Worm (Caenorhabditis elegans) whole organism, L2 larva: ENCODE data around the gene F49E11.7.

Experiments used
- C34F6.9 ChIP-seq: fragments of 150-350 bp; optimal IDR thresholded peaks from 2 replicates; lab custom pipeline; 2014; ENCODE audit warnings: missing biosample characterization, missing genetic modification characterization
- F13H6.1 ChIP-seq: sonication (generic microtip); optimal IDR thresholded peaks from 2 replicates; lab custom pipeline; 2016; ENCODE audit warnings: missing genetic modification characterization, missing compliant biosample characterization
- Y55F3AM.14 ChIP-seq: fragments of 200-800 bp; sonication (Bioruptor generic); optimal IDR thresholded peaks from 2 replicates; lab custom pipeline; 2018; ENCODE audit warnings: mild to moderate bottlenecking, missing genetic modification characterization, missing compliant biosample characterization
- alr-1 ChIP-seq: fragments of 150-350 bp; optimal IDR thresholded peaks from 2 replicates; lab custom pipeline; 2014; ENCODE audit warnings: missing biosample characterization, missing genetic modification characterization
- aly-2 ChIP-seq: fragments of 150-350 bp; optimal IDR thresholded peaks from 2 replicates; lab custom pipeline; 2014; ENCODE audit warnings: missing biosample characterization, missing genetic modification characterization
- ceh-16 ChIP-seq: fragments of 150-350 bp; optimal IDR thresholded peaks from 2 replicates; lab custom pipeline; 2014; ENCODE audit warnings: missing biosample characterization, missing genetic modification characterization
- crh-2 ChIP-seq: sonication (generic microtip); optimal IDR thresholded peaks from 2 replicates; lab custom pipeline; 2017; ENCODE audit warnings: missing biosample characterization, missing genetic modification characterization
- fos-1 ChIP-seq: fragments of 150-350 bp; optimal IDR thresholded peaks from 2 replicates; lab custom pipeline; 2014; ENCODE audit warnings: missing biosample characterization, missing genetic modification characterization
- gmeb-1 ChIP-seq: fragments of 150-350 bp; optimal IDR thresholded peaks from 2 replicates; lab custom pipeline; 2014; ENCODE audit warnings: missing biosample characterization, missing genetic modification characterization
- lin-11 ChIP-seq: fragments of 150-350 bp; sonication (generic microtip); optimal IDR thresholded peaks from 2 replicates; lab custom pipeline; 2014; ENCODE audit warnings: missing biosample characterization, missing genetic modification characterization, inconsistent platforms, mixed read lengths
- lin-13 ChIP-seq: fragments of 150-350 bp; optimal IDR thresholded peaks from 2 replicates; lab custom pipeline; 2014; ENCODE audit warnings: missing biosample characterization, missing genetic modification reagents, missing genetic modification characterization
- mab-5 ChIP-seq: fragments of 150-350 bp; optimal IDR thresholded peaks from 2 replicates; lab custom pipeline; 2014; ENCODE audit warnings: missing biosample characterization, missing genetic modification characterization
- mbf-1 ChIP-seq: sonication (generic microtip); optimal IDR thresholded peaks from 2 replicates; lab custom pipeline; 2017; ENCODE audit warnings: missing biosample characterization, missing genetic modification characterization
- mdl-1 ChIP-seq, 2 experiments: fragments of 150-350 bp in 1 of 2; sonication (generic microtip) in 1 of 2; optimal IDR thresholded peaks; 2 replicates each; lab custom pipeline; 2017; ENCODE audit warnings: missing biosample characterization in 2 of 2, missing genetic modification characterization in 2 of 2
- nhr-12 ChIP-seq: fragments of 150-350 bp; optimal IDR thresholded peaks from 2 replicates; lab custom pipeline; 2014; ENCODE audit warnings: missing biosample characterization, missing genetic modification characterization
- nhr-129 ChIP-seq: fragments of 150-350 bp; optimal IDR thresholded peaks from 2 replicates; lab custom pipeline; 2014; ENCODE audit warnings: missing biosample characterization, missing genetic modification characterization
- nhr-21 ChIP-seq: fragments of 150-350 bp; optimal IDR thresholded peaks from 2 replicates; lab custom pipeline; 2014; ENCODE audit warnings: missing biosample characterization, missing genetic modification characterization
- nhr-237 ChIP-seq: fragments of 150-350 bp; optimal IDR thresholded peaks from 2 replicates; lab custom pipeline; 2014; ENCODE audit warnings: missing biosample characterization, missing genetic modification characterization
- nhr-25 ChIP-seq: fragments of 150-350 bp; sonication (generic microtip); optimal IDR thresholded peaks from 3 replicates; lab custom pipeline; 2014; ENCODE audit warnings: missing biosample characterization, missing genetic modification characterization
- nhr-6 ChIP-seq: fragments of 150-350 bp; optimal IDR thresholded peaks from 2 replicates; lab custom pipeline; 2014; ENCODE audit warnings: missing biosample characterization, missing genetic modification characterization
- nhr-77 ChIP-seq: fragments of 150-350 bp; optimal IDR thresholded peaks from 2 replicates; lab custom pipeline; 2014; ENCODE audit warnings: missing biosample characterization, missing genetic modification characterization
- peb-1 ChIP-seq: fragments of 150-350 bp; optimal IDR thresholded peaks from 2 replicates; lab custom pipeline; 2014; ENCODE audit warnings: missing biosample characterization, missing genetic modification characterization
- sem-4 ChIP-seq: fragments of 150-350 bp; optimal IDR thresholded peaks from 2 replicates; lab custom pipeline; 2014; ENCODE audit warnings: missing biosample characterization, missing genetic modification reagents, missing genetic modification characterization
- sma-3 ChIP-seq: sonication (generic microtip); optimal IDR thresholded peaks from 2 replicates; lab custom pipeline; 2016; ENCODE audit warnings: missing genetic modification reagents, missing genetic modification characterization, missing compliant biosample characterization
- sma-9 ChIP-seq, 2 experiments: fragments of 150-350 bp in 1 of 2; sonication (generic microtip) in 1 of 2; optimal IDR thresholded peaks; 2 replicates each; lab custom pipeline; 2014 to 2016; ENCODE audit warnings: missing genetic modification characterization in 2 of 2, mild to moderate bottlenecking in 1 of 2, missing biosample characterization in 1 of 2, missing compliant biosample characterization in 1 of 2, missing genetic modification reagents in 1 of 2, moderate library complexity in 1 of 2
- snpc-4 ChIP-seq: fragments of 150-350 bp; optimal IDR thresholded peaks from 2 replicates; lab custom pipeline; 2014; ENCODE audit warnings: missing biosample characterization, missing genetic modification characterization
- unc-39 ChIP-seq: fragments of 150-350 bp; optimal IDR thresholded peaks from 2 replicates; lab custom pipeline; 2014; ENCODE audit warnings: missing biosample characterization, missing genetic modification characterization
- unc-55 ChIP-seq: fragments of 150-350 bp; sonication (generic microtip); optimal IDR thresholded peaks from 3 replicates; lab custom pipeline; 2014; ENCODE audit warnings: missing biosample characterization, missing genetic modification reagents, missing genetic modification characterization
- unc-62 ChIP-seq: fragments of 150-350 bp; optimal IDR thresholded peaks from 2 replicates; lab custom pipeline; 2014; ENCODE audit warnings: missing biosample characterization, missing genetic modification reagents, missing genetic modification characterization
- zag-1 ChIP-seq: fragments of 150-350 bp; optimal IDR thresholded peaks from 2 replicates; lab custom pipeline; 2014; ENCODE audit warnings: missing biosample characterization, missing genetic modification characterization

Gene F49E11.7

ce11 chrIV:13026762-13027161, 25.9 kb upstream of the F49E11.7 start:
- peak; percentile 2 for TF ChIP-seq crh-2 (tag; lab: Kevin White, UChicago)
- TF ChIP-seq mdl-1 (tag; optimal IDR thresholded peaks at IDR 0.05; lab: Kevin White, UChicago) = peak in 1 of 2 experiments; percentile 8
- TF ChIP-seq zag-1 (tag; lab: Kevin White, UChicago) = no peak
- TF ChIP-seq fos-1 (tag; lab: Kevin White, UChicago) = peak; percentile 69
- no peak for TF ChIP-seq unc-55 (GFP tag; lab: Kevin White, UChicago)
- TF ChIP-seq sma-9 (GFP tag; optimal IDR thresholded peaks at IDR 0.05; lab: Kevin White, UChicago) = peak; percentile 85
- TF ChIP-seq sma-9 (tag; optimal IDR thresholded peaks at IDR 0.05; lab: Kevin White, UChicago) = no peak
- TF ChIP-seq unc-62 (GFP tag; lab: Kevin White, UChicago) = no peak

- TF ChIP-seq nhr-129 (tag; lab: Kevin White, UChicago) (peak; percentile 32), Y55F3AM.14 (peak; percentile 17), crh-2 (tag; lab: Kevin White, UChicago) (peak; percentile 1), sem-4 (peak; percentile 48), nhr-25 (no peak)
- TF ChIP-seq, all 48 proteins: peak for 4
Measured at ce11 chrIV:13027801-13028641, 24.6 kb upstream of the F49E11.7 start.

ce11 chrIV:13028746-13029673, 23.7 kb upstream of the F49E11.7 start:
- TF ChIP-seq C34F6.9 (tag; lab: Kevin White, UChicago) (peak; percentile 4), ceh-16 (tag; lab: Kevin White, UChicago) (no peak), fos-1 (tag; lab: Kevin White, UChicago) (peak; percentile 16), nhr-237 (no peak)

ce11 chrIV:13029674-13030466, 22.8 kb upstream of the F49E11.7 start:
- peak; percentile 22 for TF ChIP-seq unc-55 (GFP tag; lab: Kevin White, UChicago)
- peak; percentile 21 for TF ChIP-seq sma-9 (GFP tag; optimal IDR thresholded peaks at IDR 0.05; lab: Kevin White, UChicago)
- no peak for TF ChIP-seq sma-9 (tag; optimal IDR thresholded peaks at IDR 0.05; lab: Kevin White, UChicago)
- no peak for TF ChIP-seq nhr-21 (tag; lab: Kevin White, UChicago)
- no peak for TF ChIP-seq nhr-6 (tag; lab: Kevin White, UChicago)
- TF ChIP-seq alr-1 (tag; lab: Kevin White, UChicago) = no peak
- TF ChIP-seq zag-1 (tag; lab: Kevin White, UChicago) = peak; percentile 51
- no peak for TF ChIP-seq aly-2 (tag; lab: Kevin White, UChicago)
- TF ChIP-seq mbf-1 = no peak
- TF ChIP-seq nhr-77 (tag; lab: Kevin White, UChicago) = no peak
- no peak for TF ChIP-seq lin-11 (tag; lab: Kevin White, UChicago)
- no peak for TF ChIP-seq mab-5 (tag; lab: Kevin White, UChicago)
- TF ChIP-seq snpc-4 (tag; lab: Kevin White, UChicago) = no peak
- no peak for TF ChIP-seq nhr-12 (tag; lab: Kevin White, UChicago)
- no peak for TF ChIP-seq lin-13
- TF ChIP-seq sma-3 (GFP tag; lab: Kevin White, UChicago) = no peak
- peak; percentile 83 for TF ChIP-seq nhr-129 (tag; lab: Kevin White, UChicago)
- TF ChIP-seq peb-1 (tag; lab: Kevin White, UChicago) = no peak
- TF ChIP-seq sem-4 = no peak
- no peak for TF ChIP-seq gmeb-1 (tag; lab: Kevin White, UChicago)
- TF ChIP-seq F13H6.1 (tag; lab: Kevin White, UChicago) = peak; percentile 21
- no peak for TF ChIP-seq unc-39
